Worm (Caenorhabditis elegans) whole organism, L3 larva: ENCODE results near the gene syg-1.

ENCODE experiments used
- R02D3.7 ChIP-seq: fragments of 150-350 bp; optimal IDR thresholded peaks from 2 replicates; lab custom pipeline; 2014; ENCODE audit warnings: missing biosample characterization, missing genetic modification characterization
- ZK546.5 ChIP-seq: sonication (generic microtip); optimal IDR thresholded peaks from 2 replicates; lab custom pipeline; 2017; ENCODE audit warnings: missing biosample characterization, missing genetic modification characterization
- aly-2 ChIP-seq: fragments of 150-350 bp; optimal IDR thresholded peaks from 2 replicates; lab custom pipeline; 2014; ENCODE audit warnings: missing biosample characterization, missing genetic modification characterization
- ama-1 ChIP-seq: fragments of 150-350 bp; optimal IDR thresholded peaks from 2 replicates; lab custom pipeline; 2018
- ceh-16 ChIP-seq: sonication (generic microtip); optimal IDR thresholded peaks from 2 replicates; lab custom pipeline; 2017; ENCODE audit warnings: missing biosample characterization, missing genetic modification characterization
- ceh-28 ChIP-seq: fragments of 150-350 bp; optimal IDR thresholded peaks from 2 replicates; lab custom pipeline; 2014; ENCODE audit warnings: missing biosample characterization, missing genetic modification reagents, missing genetic modification characterization
- ceh-82 ChIP-seq: fragments of 150-350 bp; optimal IDR thresholded peaks from 2 replicates; lab custom pipeline; 2014; ENCODE audit warnings: missing biosample characterization, missing genetic modification characterization
- ceh-9 ChIP-seq: sonication (generic microtip); optimal IDR thresholded peaks from 2 replicates; lab custom pipeline; 2018; ENCODE audit warnings: missing biosample characterization, missing genetic modification characterization
- daf-12 ChIP-seq: fragments of 150-350 bp; optimal IDR thresholded peaks from 2 replicates; lab custom pipeline; 2014; ENCODE audit warnings: missing biosample characterization, missing genetic modification reagents, missing genetic modification characterization
- egl-27 ChIP-seq: sonication (generic microtip); optimal IDR thresholded peaks from 4 replicates; lab custom pipeline; 2017; ENCODE audit warnings: missing biosample characterization, missing genetic modification reagents, missing genetic modification characterization
- egl-5 ChIP-seq: fragments of 150-350 bp; optimal IDR thresholded peaks from 2 replicates; lab custom pipeline; 2017; ENCODE audit warnings: missing biosample characterization, missing genetic modification reagents, missing genetic modification characterization, inconsistent platforms
- elt-1 ChIP-seq: fragments of 150-350 bp; optimal IDR thresholded peaks from 2 replicates; lab custom pipeline; 2014; ENCODE audit warnings: missing biosample characterization, missing genetic modification characterization
- elt-2 ChIP-seq: sonication (generic microtip); optimal IDR thresholded peaks from 2 replicates; lab custom pipeline; 2016; ENCODE audit warnings: missing genetic modification reagents, mild to moderate bottlenecking, missing genetic modification characterization, missing compliant biosample characterization
- elt-3 ChIP-seq, 3 experiments: fragments of 150-350 bp in 1 of 3; sonication (generic microtip) in 2 of 3; optimal IDR thresholded peaks; 2 replicates in 2 of 3; 4 replicates in 1 of 3; lab custom pipeline; 2014 to 2017; ENCODE audit warnings: missing biosample characterization in 3 of 3, missing genetic modification characterization in 3 of 3
- eor-1 ChIP-seq, 2 experiments: fragments of 150-350 bp; optimal IDR thresholded peaks; 2 replicates each; lab custom pipeline; 2014 to 2018; ENCODE audit warnings: missing biosample characterization in 2 of 2, missing genetic modification characterization in 2 of 2
- fkh-10 ChIP-seq: sonication (generic microtip); optimal IDR thresholded peaks from 2 replicates; lab custom pipeline; 2017; ENCODE audit warnings: missing biosample characterization, missing genetic modification reagents, missing genetic modification characterization
- fkh-2 ChIP-seq: fragments of 150-350 bp; optimal IDR thresholded peaks from 2 replicates; lab custom pipeline; 2014; ENCODE audit warnings: missing biosample characterization, missing genetic modification reagents, missing genetic modification characterization
- fos-1 ChIP-seq: fragments of 150-350 bp; optimal IDR thresholded peaks from 2 replicates; lab custom pipeline; 2014; ENCODE audit warnings: missing biosample characterization, missing genetic modification characterization
- hmg-11 ChIP-seq: sonication (generic microtip); optimal IDR thresholded peaks from 2 replicates; lab custom pipeline; 2016; ENCODE audit warnings: missing genetic modification characterization, missing compliant biosample characterization
- jun-1 ChIP-seq: fragments of 150-350 bp; optimal IDR thresholded peaks from 2 replicates; lab custom pipeline; 2014; ENCODE audit warnings: missing biosample characterization, missing genetic modification reagents, missing genetic modification characterization
- lin-15B ChIP-seq: fragments of 150-350 bp; optimal IDR thresholded peaks from 2 replicates; lab custom pipeline; 2014; ENCODE audit warnings: missing biosample characterization, missing genetic modification characterization
- lin-39 ChIP-seq: fragments of 150-350 bp; optimal IDR thresholded peaks from 2 replicates; lab custom pipeline; 2018; ENCODE audit warnings: missing biosample characterization, missing genetic modification reagents, missing genetic modification characterization
- lsy-12 ChIP-seq: sonication (generic microtip); optimal IDR thresholded peaks from 2 replicates; lab custom pipeline; 2016; ENCODE audit warnings: mild to moderate bottlenecking, missing genetic modification characterization, missing compliant biosample characterization
- mdl-1 ChIP-seq: fragments of 150-350 bp; optimal IDR thresholded peaks from 2 replicates; lab custom pipeline; 2014; ENCODE audit warnings: missing biosample characterization, missing genetic modification characterization
- mml-1 ChIP-seq: fragments of 150-350 bp; sonication (generic microtip); optimal IDR thresholded peaks from 3 replicates; lab custom pipeline; 2014; ENCODE audit warnings: missing biosample characterization, missing genetic modification characterization
- nfya-1 ChIP-seq: sonication (generic microtip); optimal IDR thresholded peaks from 2 replicates; lab custom pipeline; 2017; ENCODE audit warnings: missing genetic modification characterization, mild to moderate bottlenecking, missing compliant biosample characterization, antibody characterized with exemption, moderate library complexity; ENCODE audit not compliant: insufficient read depth
- nhr-11 ChIP-seq: fragments of 150-350 bp; optimal IDR thresholded peaks from 2 replicates; lab custom pipeline; 2014; ENCODE audit warnings: missing biosample characterization, missing genetic modification characterization
- nhr-12 ChIP-seq: fragments of 150-350 bp; optimal IDR thresholded peaks from 2 replicates; lab custom pipeline; 2014; ENCODE audit warnings: missing biosample characterization, missing genetic modification characterization
- nhr-23 ChIP-seq: fragments of 150-350 bp; optimal IDR thresholded peaks from 2 replicates; lab custom pipeline; 2014; ENCODE audit warnings: missing biosample characterization, missing genetic modification reagents, missing genetic modification characterization
- nhr-237 ChIP-seq: fragments of 150-350 bp; optimal IDR thresholded peaks from 2 replicates; lab custom pipeline; 2014; ENCODE audit warnings: missing biosample characterization, missing genetic modification characterization
- nhr-25 ChIP-seq: sonication (generic microtip); optimal IDR thresholded peaks from 2 replicates; lab custom pipeline; 2017; ENCODE audit warnings: missing biosample characterization, missing genetic modification characterization
- nhr-28 ChIP-seq: fragments of 150-350 bp; optimal IDR thresholded peaks from 2 replicates; lab custom pipeline; 2014; ENCODE audit warnings: missing biosample characterization, missing genetic modification characterization
- nhr-43 ChIP-seq: sonication (generic microtip); optimal IDR thresholded peaks from 2 replicates; lab custom pipeline; 2016; ENCODE audit warnings: mild to moderate bottlenecking, missing genetic modification characterization, missing compliant biosample characterization; ENCODE audit not compliant: poor library complexity, severe bottlenecking
- nhr-67 ChIP-seq: fragments of 150-350 bp; optimal IDR thresholded peaks from 2 replicates; lab custom pipeline; 2014; ENCODE audit warnings: missing biosample characterization, missing genetic modification characterization
- nhr-76 ChIP-seq: fragments of 150-350 bp; sonication (generic microtip); optimal IDR thresholded peaks from 5 replicates; lab custom pipeline; 2014; ENCODE audit warnings: missing biosample characterization, missing genetic modification characterization
- nhr-77 ChIP-seq: fragments of 150-350 bp; optimal IDR thresholded peaks from 2 replicates; lab custom pipeline; 2014; ENCODE audit warnings: missing biosample characterization, missing genetic modification characterization
- pha-4 ChIP-seq: fragments of 150-350 bp; optimal IDR thresholded peaks from 2 replicates; lab custom pipeline; 2014; ENCODE audit warnings: missing biosample characterization, missing genetic modification reagents, missing genetic modification characterization
- pqm-1 ChIP-seq: fragments of 150-350 bp; optimal IDR thresholded peaks from 2 replicates; lab custom pipeline; 2017; ENCODE audit warnings: missing biosample characterization, missing genetic modification characterization, inconsistent platforms
- sea-2 ChIP-seq: fragments of 150-350 bp; sonication (generic microtip); optimal IDR thresholded peaks from 4 replicates; lab custom pipeline; 2014; ENCODE audit warnings: missing biosample characterization, missing genetic modification reagents, missing genetic modification characterization
- skn-1 ChIP-seq: fragments of 150-350 bp; optimal IDR thresholded peaks from 2 replicates; lab custom pipeline; 2014; ENCODE audit warnings: missing biosample characterization, missing genetic modification characterization
- snpc-4 ChIP-seq: fragments of 150-350 bp; optimal IDR thresholded peaks from 2 replicates; lab custom pipeline; 2014; ENCODE audit warnings: missing biosample characterization, missing genetic modification characterization
- tbx-2 ChIP-seq: sonication (generic microtip); optimal IDR thresholded peaks from 2 replicates; lab custom pipeline; 2016; ENCODE audit warnings: mild to moderate bottlenecking, missing genetic modification characterization, missing compliant biosample characterization
- unc-39 ChIP-seq: sonication (generic microtip); optimal IDR thresholded peaks from 4 replicates; lab custom pipeline; 2017; ENCODE audit warnings: missing biosample characterization, missing genetic modification characterization
- unc-62 ChIP-seq: fragments of 150-350 bp; sonication (generic microtip); optimal IDR thresholded peaks from 4 replicates; lab custom pipeline; 2014; ENCODE audit warnings: missing biosample characterization, missing genetic modification reagents, missing genetic modification characterization
- zag-1 ChIP-seq: fragments of 150-350 bp; optimal IDR thresholded peaks from 2 replicates; lab custom pipeline; 2014; ENCODE audit warnings: missing biosample characterization, missing genetic modification characterization
- ztf-11 ChIP-seq: fragments of 150-350 bp; optimal IDR thresholded peaks from 2 replicates; lab custom pipeline; 2014; ENCODE audit warnings: missing biosample characterization, missing genetic modification characterization
- ztf-4 ChIP-seq: fragments of 150-350 bp; optimal IDR thresholded peaks from 2 replicates; lab custom pipeline; 2014; ENCODE audit warnings: missing biosample characterization, missing genetic modification characterization

syg-1 gene

DNA sequence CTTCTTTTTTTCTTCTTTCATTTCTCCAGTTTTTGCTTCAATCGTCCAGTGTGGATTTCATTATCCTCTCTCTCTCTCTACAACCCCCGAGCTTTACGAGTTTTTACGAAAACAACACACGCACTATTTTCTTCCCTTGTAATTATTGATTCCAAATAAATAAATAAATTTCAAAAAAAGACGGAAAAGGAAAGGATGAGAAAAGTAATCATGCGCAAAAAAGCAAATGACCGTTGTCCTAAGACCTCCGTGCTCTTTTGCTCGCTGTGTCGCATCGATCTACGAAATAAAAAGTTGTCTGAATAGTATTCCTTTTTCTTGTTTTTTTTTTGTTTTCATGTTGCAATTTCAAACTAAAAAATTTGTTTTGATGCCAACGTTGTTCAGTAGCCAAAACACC lies 35.5 kb upstream of the syg-1 start:
- TF ChIP-seq unc-62 (GFP tag; lab: Kevin White, UChicago) (no peak), elt-3 (tag; optimal IDR thresholded peaks at IDR 0.05; lab: Kevin White, UChicago) (no peak), fkh-2 (tag; lab: Kevin White, UChicago) (no peak), ceh-82 (tag; lab: Kevin White, UChicago) (no peak)
- TF ChIP-seq, all 47 proteins: peak for 0

- TF ChIP-seq nhr-67 (tag; lab: Kevin White, UChicago) (no peak), R02D3.7 (tag; lab: Kevin White, UChicago) (no peak), ztf-11 (tag; lab: Kevin White, UChicago) (no peak), ceh-9 (tag; lab: Kevin White, UChicago) (no peak), ztf-4 (tag; lab: Kevin White, UChicago) (no peak), nhr-237 (tag; lab: Kevin White, UChicago) (no peak), mdl-1 (tag; lab: Kevin White, UChicago) (no peak), aly-2 (no peak), ZK546.5 (no peak), unc-39 (no peak), snpc-4 (tag; lab: Kevin White, UChicago) (peak; percentile 13), tbx-2 (peak; percentile 43), ceh-16 (tag; lab: Kevin White, UChicago) (no peak), pha-4 (tag; lab: Kevin White, UChicago) (peak; percentile 70), fkh-10 (GFP tag; lab: Kevin White, UChicago) (no peak), mml-1 (tag; lab: Kevin White, UChicago) (no peak), hmg-11 (tag; lab: Kevin White, UChicago) (peak; percentile 78), ama-1 (lab: Kevin White, UChicago) (no peak), unc-62 (GFP tag; lab: Kevin White, UChicago) (no peak), nhr-77 (tag; lab: Kevin White, UChicago) (no peak), egl-5 (tag; lab: Kevin White, UChicago) (no peak), fos-1 (tag; lab: Kevin White, UChicago) (peak; percentile 62), daf-12 (no peak), elt-2 (tag; lab: Kevin White, UChicago) (peak; percentile 58), nhr-28 (tag; lab: Kevin White, UChicago) (no peak), fkh-2 (tag; lab: Kevin White, UChicago) (no peak), lin-15B (tag; lab: Kevin White, UChicago) (peak; percentile 18), nhr-23 (tag; lab: Kevin White, UChicago) (no peak), eor-1 (tag; optimal IDR thresholded peaks at IDR 0.05; lab: Kevin White, UChicago) (no peak), nhr-12 (tag; lab: Kevin White, UChicago) (no peak), sea-2 (GFP tag; lab: Kevin White, UChicago) (no peak), ceh-28 (no peak), lsy-12 (tag; lab: Kevin White, UChicago) (peak; percentile 44), nhr-25 (tag; lab: Kevin White, UChicago) (peak; percentile 39), pqm-1 (tag; lab: Kevin White, UChicago) (peak; percentile 38), zag-1 (tag; lab: Kevin White, UChicago) (no peak), ceh-82 (tag; lab: Kevin White, UChicago) (no peak), egl-27 (peak; percentile 51), nfya-1 (tag; lab: Kevin White, UChicago) (peak; percentile 66), lin-39 (tag; lab: Kevin White, UChicago) (peak; percentile 30), jun-1 (peak; percentile 39), elt-3 (tag; optimal IDR thresholded peaks at IDR 0.05; lab: Kevin White, UChicago) (no peak), skn-1 (peak; percentile 33), nhr-11 (tag; lab: Kevin White, UChicago) (no peak), nhr-76 (tag; lab: Kevin White, UChicago) (no peak), nhr-43 (peak; percentile 37), elt-1 (tag; lab: Kevin White, UChicago) (no peak)
Measured at ce11 chrX:2549322-2549721, 34.2 kb upstream of the syg-1 start.
